Worm (Caenorhabditis elegans) whole organism, L2 larva: ENCODE data around the gene Y19D10B.8.
"Not testable (repeated sequence)": the region's sequence is repeated elsewhere in the genome, so short reads cannot be mapped to it uniquely, and the experiment has no call there.

Experiments
- R02D3.7 ChIP-seq: fragments of 150-350 bp; optimal IDR thresholded peaks from 2 replicates; lab custom pipeline; 2014; ENCODE audit warnings: missing biosample characterization, missing genetic modification characterization
- Y55F3AM.14 ChIP-seq: fragments of 200-800 bp; sonication (Bioruptor generic); optimal IDR thresholded peaks from 2 replicates; lab custom pipeline; 2018; ENCODE audit warnings: mild to moderate bottlenecking, missing genetic modification characterization, missing compliant biosample characterization
- alr-1 ChIP-seq: fragments of 150-350 bp; optimal IDR thresholded peaks from 2 replicates; lab custom pipeline; 2014; ENCODE audit warnings: missing biosample characterization, missing genetic modification characterization
- aly-2 ChIP-seq: fragments of 150-350 bp; optimal IDR thresholded peaks from 2 replicates; lab custom pipeline; 2014; ENCODE audit warnings: missing biosample characterization, missing genetic modification characterization
- ceh-16 ChIP-seq: fragments of 150-350 bp; optimal IDR thresholded peaks from 2 replicates; lab custom pipeline; 2014; ENCODE audit warnings: missing biosample characterization, missing genetic modification characterization
- crh-2 ChIP-seq: sonication (generic microtip); optimal IDR thresholded peaks from 2 replicates; lab custom pipeline; 2017; ENCODE audit warnings: missing biosample characterization, missing genetic modification characterization
- dmd-4 ChIP-seq: sonication (generic microtip); optimal IDR thresholded peaks from 2 replicates; lab custom pipeline; 2017; ENCODE audit warnings: missing biosample characterization, missing genetic modification characterization
- elt-1 ChIP-seq: fragments of 150-350 bp; optimal IDR thresholded peaks from 2 replicates; lab custom pipeline; 2014; ENCODE audit warnings: missing biosample characterization, missing genetic modification characterization
- elt-3 ChIP-seq: sonication (generic microtip); optimal IDR thresholded peaks from 2 replicates; lab custom pipeline; 2017; ENCODE audit warnings: missing biosample characterization, missing genetic modification characterization
- fos-1 ChIP-seq: fragments of 150-350 bp; optimal IDR thresholded peaks from 2 replicates; lab custom pipeline; 2014; ENCODE audit warnings: missing biosample characterization, missing genetic modification characterization
- gmeb-1 ChIP-seq: fragments of 150-350 bp; optimal IDR thresholded peaks from 2 replicates; lab custom pipeline; 2014; ENCODE audit warnings: missing biosample characterization, missing genetic modification characterization
- lin-11 ChIP-seq: fragments of 150-350 bp; sonication (generic microtip); optimal IDR thresholded peaks from 2 replicates; lab custom pipeline; 2014; ENCODE audit warnings: missing biosample characterization, missing genetic modification characterization, inconsistent platforms, mixed read lengths
- mab-5 ChIP-seq: fragments of 150-350 bp; optimal IDR thresholded peaks from 2 replicates; lab custom pipeline; 2014; ENCODE audit warnings: missing biosample characterization, missing genetic modification characterization
- nhr-10 ChIP-seq: sonication (generic microtip); optimal IDR thresholded peaks from 2 replicates; lab custom pipeline; 2017; ENCODE audit warnings: missing biosample characterization, missing genetic modification characterization
- nhr-21 ChIP-seq: fragments of 150-350 bp; optimal IDR thresholded peaks from 2 replicates; lab custom pipeline; 2014; ENCODE audit warnings: missing biosample characterization, missing genetic modification characterization
- nhr-237 ChIP-seq: fragments of 150-350 bp; optimal IDR thresholded peaks from 2 replicates; lab custom pipeline; 2014; ENCODE audit warnings: missing biosample characterization, missing genetic modification characterization
- nhr-25 ChIP-seq: fragments of 150-350 bp; sonication (generic microtip); optimal IDR thresholded peaks from 3 replicates; lab custom pipeline; 2014; ENCODE audit warnings: missing biosample characterization, missing genetic modification characterization
- peb-1 ChIP-seq: fragments of 150-350 bp; optimal IDR thresholded peaks from 2 replicates; lab custom pipeline; 2014; ENCODE audit warnings: missing biosample characterization, missing genetic modification characterization
- skn-1 ChIP-seq: sonication (generic microtip); optimal IDR thresholded peaks from 2 replicates; lab custom pipeline; 2017; ENCODE audit warnings: missing biosample characterization, missing genetic modification characterization
- sma-9 ChIP-seq, 2 experiments: fragments of 150-350 bp in 1 of 2; sonication (generic microtip) in 1 of 2; optimal IDR thresholded peaks; 2 replicates each; lab custom pipeline; 2014 to 2016; ENCODE audit warnings: missing genetic modification characterization in 2 of 2, mild to moderate bottlenecking in 1 of 2, missing biosample characterization in 1 of 2, missing compliant biosample characterization in 1 of 2, missing genetic modification reagents in 1 of 2, moderate library complexity in 1 of 2
- snpc-4 ChIP-seq: fragments of 150-350 bp; optimal IDR thresholded peaks from 2 replicates; lab custom pipeline; 2014; ENCODE audit warnings: missing biosample characterization, missing genetic modification characterization
- unc-39 ChIP-seq: fragments of 150-350 bp; optimal IDR thresholded peaks from 2 replicates; lab custom pipeline; 2014; ENCODE audit warnings: missing biosample characterization, missing genetic modification characterization
- unc-55 ChIP-seq: fragments of 150-350 bp; sonication (generic microtip); optimal IDR thresholded peaks from 3 replicates; lab custom pipeline; 2014; ENCODE audit warnings: missing biosample characterization, missing genetic modification reagents, missing genetic modification characterization
- unc-62 ChIP-seq: fragments of 150-350 bp; optimal IDR thresholded peaks from 2 replicates; lab custom pipeline; 2014; ENCODE audit warnings: missing biosample characterization, missing genetic modification reagents, missing genetic modification characterization
- ztf-4 ChIP-seq: fragments of 150-350 bp; optimal IDR thresholded peaks from 2 replicates; lab custom pipeline; 2014; ENCODE audit warnings: missing biosample characterization, missing genetic modification characterization

The Y19D10B.8 gene

DNA sequence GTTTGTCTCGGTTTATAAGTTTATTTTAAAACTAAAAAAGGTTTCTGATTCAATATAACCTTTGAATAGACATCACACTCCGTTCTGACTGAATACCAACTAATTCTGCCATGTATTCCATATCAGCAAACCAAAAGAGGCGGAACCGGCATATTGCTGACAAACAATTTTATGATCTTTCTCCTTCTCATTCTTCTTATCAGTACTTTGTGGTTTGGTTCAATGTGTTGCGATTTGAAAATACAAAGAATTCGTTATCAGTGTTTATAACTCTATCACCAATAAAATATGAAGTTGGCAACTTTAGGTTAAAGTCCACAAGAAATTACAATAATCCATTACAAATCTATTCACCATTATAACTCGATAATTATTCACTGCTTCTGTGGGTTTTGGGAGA, 23.5 kb upstream of the Y19D10B.8 start:
- TF ChIP-seq crh-2 (tag; lab: Kevin White, UChicago) (peak; percentile 19), unc-39 (no peak), sma-9 (GFP tag; optimal IDR thresholded peaks at IDR 0.05; lab: Kevin White, UChicago) (peak; percentile 78), sma-9 (tag; optimal IDR thresholded peaks at IDR 0.05; lab: Kevin White, UChicago) (no peak), nhr-25 (tag; lab: Kevin White, UChicago) (no peak), unc-55 (GFP tag; lab: Kevin White, UChicago) (no peak), ceh-16 (no peak), skn-1 (tag; lab: Kevin White, UChicago) (peak; percentile 80), fos-1 (tag; lab: Kevin White, UChicago) (peak; percentile 72), nhr-10 (tag; lab: Kevin White, UChicago) (no peak)

ce11 chrV:2322466-2322865, 21.7 kb upstream of the Y19D10B.8 start, which contains the start of gene pud-1.2:
Gene pud-1.2 (minus strand): TSS chrV:2322566.
- not testable (repeated sequence) for TF ChIP-seq alr-1, elt-3, ztf-4 (tag; lab: Kevin White, UChicago)

ce11 chrV:2321001-2321400, 20.2 kb upstream of the Y19D10B.8 start, which contains the start of gene Y19D10B.6:
Gene Y19D10B.6 (minus strand): TSS chrV:2321101.
- TF ChIP-seq aly-2, snpc-4, gmeb-1: not testable (repeated sequence)

- TF ChIP-seq sma-9 (GFP tag; optimal IDR thresholded peaks at IDR 0.05; lab: Kevin White, UChicago) (peak; percentile 32), sma-9 (tag; optimal IDR thresholded peaks at IDR 0.05; lab: Kevin White, UChicago) (no peak), nhr-237 (tag; lab: Kevin White, UChicago) (no peak), gmeb-1 (no peak), unc-62 (GFP tag; lab: Kevin White, UChicago) (no peak), fos-1 (tag; lab: Kevin White, UChicago) (peak; percentile 89), unc-55 (GFP tag; lab: Kevin White, UChicago) (no peak), Y55F3AM.14 (no peak), peb-1 (tag; lab: Kevin White, UChicago) (no peak), nhr-21 (tag; lab: Kevin White, UChicago) (no peak)
Measured at ce11 chrV:2308246-2308645, 7.4 kb upstream of the Y19D10B.8 start.

DNA sequence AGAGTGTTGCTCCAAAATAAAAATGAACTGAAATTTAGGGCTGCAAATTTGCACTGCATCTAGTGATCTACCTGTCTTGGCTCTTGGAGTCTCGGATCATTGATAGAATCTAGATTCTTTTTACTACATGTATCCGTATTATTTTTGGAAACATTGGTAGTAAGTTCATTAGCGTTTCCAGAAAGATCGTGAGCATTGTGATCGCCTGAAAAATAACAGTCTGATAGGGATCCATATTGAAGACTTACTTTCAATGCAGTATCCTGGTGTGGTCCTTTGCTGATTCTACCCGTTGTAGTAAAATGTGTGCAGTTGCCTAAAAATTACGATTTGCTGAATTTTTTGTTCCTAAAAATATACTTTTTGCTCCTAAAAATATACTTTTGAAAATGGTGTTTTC, 5.6 kb upstream of the Y19D10B.8 start:
- TF ChIP-seq elt-1 (tag; lab: Kevin White, UChicago) (no peak), fos-1 (tag; lab: Kevin White, UChicago) (no peak), lin-11 (tag; lab: Kevin White, UChicago) (no peak), unc-62 (GFP tag; lab: Kevin White, UChicago) (no peak), peb-1 (tag; lab: Kevin White, UChicago) (no peak)

DNA sequence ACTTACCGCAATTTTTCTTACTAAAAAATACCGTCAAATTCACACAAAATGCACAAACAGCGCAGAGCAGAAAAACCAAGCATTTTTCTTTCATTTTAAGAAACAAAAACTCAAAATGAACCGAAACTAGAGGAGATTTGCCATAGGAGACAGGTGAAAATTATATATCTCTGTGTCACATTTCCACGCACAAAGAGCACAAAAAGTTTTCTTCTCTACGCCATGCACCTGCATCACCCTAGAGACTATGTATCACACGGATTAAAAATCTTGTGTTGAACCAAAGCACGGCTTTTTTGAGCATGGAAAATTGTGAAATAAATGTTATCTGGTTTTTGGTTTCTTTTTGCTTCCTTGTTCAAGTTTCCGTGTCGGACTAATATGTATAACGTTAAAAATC, 3.0 kb upstream of the Y19D10B.8 start, which contains the start of gene irld-15:
irld-15 (minus strand) TSS at position 101 of the 400 bp plus-strand sequence.
- no peak for TF ChIP-seq R02D3.7 (tag; lab: Kevin White, UChicago)

ce11 chrV:2294577-2294976, 6.2 kb downstream of the Y19D10B.8 start, which contains the start of gene nhr-226:
Gene nhr-226 (plus strand): TSS chrV:2294877.
- TF ChIP-seq dmd-4 (no peak), ceh-16 (no peak), fos-1 (tag; lab: Kevin White, UChicago) (peak; percentile 46)
- TF ChIP-seq, all 48 proteins: peak for 1

ce11 chrV:2292240-2292639, 8.6 kb downstream of the Y19D10B.8 start, which contains the start of gene nhr-115:
Gene nhr-115 (plus strand): TSS chrV:2292540.
- TF ChIP-seq fos-1 (tag; lab: Kevin White, UChicago) (peak; percentile 37), mab-5 (tag; lab: Kevin White, UChicago) (no peak), unc-39 (no peak)
- TF ChIP-seq, all 48 proteins: peak for 1
